Worm (Caenorhabditis elegans): Measurements from ENCODE around the gene T04F3.5.

Gene T04F3.5

DNA sequence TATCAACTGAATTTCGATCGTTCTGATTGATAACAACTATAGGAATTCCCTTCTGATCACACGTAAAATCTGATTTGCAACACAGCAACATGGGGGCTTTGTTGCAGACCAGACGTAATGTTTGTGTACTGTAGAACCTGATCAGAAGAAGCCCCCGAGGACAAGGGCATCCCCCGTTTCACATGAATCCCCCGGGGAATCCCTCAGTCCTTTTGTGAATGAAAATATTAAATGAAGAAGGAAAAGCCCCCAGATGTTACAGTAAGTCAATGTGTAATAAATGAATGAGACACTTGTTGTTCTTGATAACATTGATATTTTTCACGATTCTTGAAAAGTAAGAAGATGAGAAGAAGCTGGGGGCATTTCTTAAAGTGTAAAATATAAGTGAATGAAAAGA, 33.7 kb downstream of the T04F3.5 start:
- TF ChIP-seq zip-2 (tag; optimal IDR thresholded peaks at IDR 0.05) (no peak), daf-16 (GFP tag; optimal IDR thresholded peaks at IDR 0.05) (no peak), daf-16 (tag; optimal IDR thresholded peaks at IDR 0.05) (no peak), lsy-2 (tag; optimal IDR thresholded peaks at IDR 0.05) (no peak), daf-12 (tag; optimal IDR thresholded peaks at IDR 0.05) (no peak), dmd-8 (GFP tag; IDR thresholded peaks at IDR 0.05) (no peak), nhr-48 (tag; optimal IDR thresholded peaks at IDR 0.05) (peak; percentile 80), dmd-9 (GFP tag; IDR thresholded peaks at IDR 0.05) (no peak), ceh-20 (GFP tag; IDR thresholded peaks at IDR 0.05) (no peak), aha-1 (tag) (peak; percentile 25), ama-1 (optimal IDR thresholded peaks at IDR 0.05) (no peak), tag-97 (GFP tag; IDR thresholded peaks at IDR 0.05) (no peak), madf-5 (GFP tag; IDR thresholded peaks at IDR 0.05) (no peak), vab-7 (GFP tag; IDR thresholded peaks at IDR 0.05) (no peak), lin-15B (tag; optimal IDR thresholded peaks at IDR 0.05) (no peak), ceh-28 (tag; optimal IDR thresholded peaks at IDR 0.05) (no peak), nhr-28 (tag; optimal IDR thresholded peaks at IDR 0.05) (no peak), zfp-2 (tag; optimal IDR thresholded peaks at IDR 0.05) (no peak), F37D6.2 (tag; optimal IDR thresholded peaks at IDR 0.05) (no peak), mes-2 (tag; optimal IDR thresholded peaks at IDR 0.05; ENCODE audit: poor library complexity, severe bottlenecking) (no peak), unc-62 (GFP tag; optimal IDR thresholded peaks at IDR 0.05 in 1 of 2) (peak in 1 of 2 experiments; percentile 76), unc-62 (tag; optimal IDR thresholded peaks at IDR 0.05) (no peak), arid-1 (GFP tag; conservative IDR thresholded peaks at IDR 0.05) (no peak), saeg-2 (GFP tag; IDR thresholded peaks at IDR 0.05) (no peak), lim-7 (GFP tag; IDR thresholded peaks at IDR 0.05) (no peak), zfp-3 (GFP tag; conservative IDR thresholded peaks at IDR 0.05) (no peak), Y48G9A.11 (GFP tag; IDR thresholded peaks at IDR 0.05) (no peak), attf-4 (tag; optimal IDR thresholded peaks at IDR 0.05) (no peak), set-16 (GFP tag; IDR thresholded peaks at IDR 0.05) (no peak), pha-4 (GFP tag; IDR thresholded peaks at IDR 0.05) (no peak), pha-4 (tag; optimal IDR thresholded peaks at IDR 0.05) (no peak), spr-1 (tag; optimal IDR thresholded peaks at IDR 0.05) (no peak), lin-38 (GFP tag; IDR thresholded peaks at IDR 0.05) (no peak), mxl-2 (GFP tag; conservative IDR thresholded peaks at IDR 0.05) (no peak), unc-130 (GFP tag; optimal IDR thresholded peaks at IDR 0.05) (no peak), ztf-7 (tag; optimal IDR thresholded peaks at IDR 0.05) (no peak), zag-1 (tag; optimal IDR thresholded peaks at IDR 0.05) (no peak), mdl-1 (tag; optimal IDR thresholded peaks at IDR 0.05) (peak; percentile 18 to 42), hlh-11 (tag; optimal IDR thresholded peaks at IDR 0.05) (peak; percentile 16)

DNA sequence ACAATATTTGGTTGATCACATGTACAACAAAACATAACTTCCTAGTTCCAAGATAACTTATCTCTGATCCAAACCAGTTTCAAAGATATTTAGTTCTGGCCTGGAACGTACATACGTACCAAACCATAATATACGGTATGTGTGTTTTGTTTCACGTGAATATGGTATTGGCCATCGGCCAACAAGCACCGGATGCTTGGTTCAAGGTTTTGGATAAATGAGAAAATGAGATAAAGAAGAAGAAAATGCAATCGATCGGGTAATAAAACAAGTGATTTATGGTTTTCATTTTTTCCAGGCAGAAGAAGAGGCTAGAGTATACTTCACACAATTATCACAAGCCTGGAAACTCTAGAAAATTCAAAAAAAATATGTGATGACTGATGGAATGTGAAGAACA, 34.9 kb downstream of the T04F3.5 start:
- TF ChIP-seq hlh-30 (tag; optimal IDR thresholded peaks at IDR 0.05; ENCODE audit: insufficient read depth) (peak; percentile 36), hlh-11 (tag; optimal IDR thresholded peaks at IDR 0.05) (peak; percentile 7), zfp-3 (GFP tag; conservative IDR thresholded peaks at IDR 0.05) (no peak)

ce11 chrV:11796343-11796742, 35.9 kb downstream of the T04F3.5 start:
- TF ChIP-seq ztf-11 (tag; optimal IDR thresholded peaks at IDR 0.05) (no peak), lsy-2 (tag; optimal IDR thresholded peaks at IDR 0.05) (peak in 1 of 2 experiments; percentile 6), unc-62 (GFP tag; optimal IDR thresholded peaks at IDR 0.05 in 1 of 2) (peak in 1 of 2 experiments; percentile 98), unc-62 (tag; optimal IDR thresholded peaks at IDR 0.05) (no peak), daf-12 (tag; optimal IDR thresholded peaks at IDR 0.05) (no peak), lin-13 (GFP tag; optimal IDR thresholded peaks at IDR 0.05) (no peak), Y5F2A.4 (GFP tag; optimal IDR thresholded peaks at IDR 0.05) (no peak), ceh-44 (GFP tag; IDR thresholded peaks at IDR 0.05) (no peak), tag-97 (GFP tag; IDR thresholded peaks at IDR 0.05) (no peak), hlh-11 (tag; optimal IDR thresholded peaks at IDR 0.05) (peak; percentile 18), nhr-6 (tag; optimal IDR thresholded peaks at IDR 0.05) (no peak), nhr-11 (tag; optimal IDR thresholded peaks at IDR 0.05) (no peak), hlh-30 (tag; optimal IDR thresholded peaks at IDR 0.05; ENCODE audit: insufficient read depth) (peak; percentile 17), nhr-28 (tag; optimal IDR thresholded peaks at IDR 0.05) (peak; percentile 11), mdl-1 (tag; optimal IDR thresholded peaks at IDR 0.05) (peak in 1 of 2 experiments; percentile 30), mxl-3 (GFP tag; optimal IDR thresholded peaks at IDR 0.05) (peak; percentile 29), lin-1 (GFP tag; IDR thresholded peaks at IDR 0.05) (no peak), tra-1 (GFP tag; IDR thresholded peaks at IDR 0.05) (0 out of 2 replicates have a peak, but pooled peaks have one; percentile 14), lir-3 (tag; optimal IDR thresholded peaks at IDR 0.05) (no peak)
